Fruit fly (Drosophila melanogaster) whole organism, pupa: Measurements from ENCODE around the gene Frl.

Source experiments
- CG10348 ChIP-seq: fragments of 200-800 bp; sonication (Bioruptor generic); IDR thresholded peaks from 2 replicates; pipeline ENCODE4 v1.3.6; 2022; ENCODE audit warnings: missing biosample characterization, missing genetic modification characterization
- CG12605 ChIP-seq: fragments of 200-800 bp; sonication (Bioruptor generic); IDR thresholded peaks from 2 replicates; pipeline ENCODE4 v1.3.6; 2022; ENCODE audit warnings: missing biosample characterization, missing genetic modification characterization
- CG13204 ChIP-seq: fragments of 200-800 bp; sonication (Bioruptor generic); optimal IDR thresholded peaks from 2 replicates; lab custom pipeline; 2018; ENCODE audit warnings: missing biosample characterization, mild to moderate bottlenecking, missing genetic modification characterization, moderate library complexity
- CG15710 ChIP-seq: fragments of 200-800 bp; sonication (Bioruptor generic); optimal IDR thresholded peaks from 2 replicates; lab custom pipeline; 2018; ENCODE audit warnings: missing biosample characterization, mild to moderate bottlenecking, missing genetic modification characterization, moderate library complexity
- CG17806 ChIP-seq: fragments of 200-800 bp; sonication (Bioruptor generic); optimal IDR thresholded peaks from 2 replicates; lab custom pipeline; 2018; ENCODE audit warnings: missing biosample characterization, mild to moderate bottlenecking, missing genetic modification characterization, moderate library complexity
- CG32121 ChIP-seq: fragments of 200-800 bp; sonication (Bioruptor generic); IDR thresholded peaks from 2 replicates; pipeline ENCODE4 v1.3.6; 2022; ENCODE audit warnings: missing biosample characterization, missing genetic modification characterization
- CG34367 ChIP-seq: fragments of 200-800 bp; sonication (Bioruptor generic); optimal IDR thresholded peaks from 2 replicates; lab custom pipeline; 2018; ENCODE audit warnings: missing biosample characterization, mild to moderate bottlenecking, missing genetic modification characterization
- CG4496 ChIP-seq: fragments of 200-800 bp; sonication (Bioruptor generic); IDR thresholded peaks from 3 replicates; pipeline ENCODE4 v1.3.6; 2022; ENCODE audit warnings: missing biosample characterization, missing genetic modification characterization
- CG8159 ChIP-seq: fragments of 200-800 bp; sonication (Bioruptor generic); optimal IDR thresholded peaks from 3 replicates; lab custom pipeline; 2018; ENCODE audit warnings: missing biosample characterization, mild to moderate bottlenecking, missing genetic modification characterization, moderate library complexity
- D1 ChIP-seq: fragments of 200-800 bp; sonication (Bioruptor generic); optimal IDR thresholded peaks from 2 replicates; lab custom pipeline; 2018; ENCODE audit warnings: missing biosample characterization, mild to moderate bottlenecking, missing genetic modification characterization, moderate library complexity
- Pif1B ChIP-seq: fragments of 200-800 bp; sonication (Bioruptor generic); optimal IDR thresholded peaks from 3 replicates; lab custom pipeline; 2016; ENCODE audit warnings: missing biosample characterization, missing genetic modification characterization
- gl ChIP-seq: fragments of 200-800 bp; sonication (Bioruptor generic); optimal IDR thresholded peaks from 2 replicates; lab custom pipeline; 2018; ENCODE audit warnings: missing biosample characterization, mild to moderate bottlenecking, missing genetic modification characterization
- rn ChIP-seq: fragments of 200-800 bp; sonication (Bioruptor generic); IDR thresholded peaks from 2 replicates; pipeline ENCODE4 v1.3.6; 2022; ENCODE audit warnings: missing biosample characterization, missing genetic modification characterization

DNA sequence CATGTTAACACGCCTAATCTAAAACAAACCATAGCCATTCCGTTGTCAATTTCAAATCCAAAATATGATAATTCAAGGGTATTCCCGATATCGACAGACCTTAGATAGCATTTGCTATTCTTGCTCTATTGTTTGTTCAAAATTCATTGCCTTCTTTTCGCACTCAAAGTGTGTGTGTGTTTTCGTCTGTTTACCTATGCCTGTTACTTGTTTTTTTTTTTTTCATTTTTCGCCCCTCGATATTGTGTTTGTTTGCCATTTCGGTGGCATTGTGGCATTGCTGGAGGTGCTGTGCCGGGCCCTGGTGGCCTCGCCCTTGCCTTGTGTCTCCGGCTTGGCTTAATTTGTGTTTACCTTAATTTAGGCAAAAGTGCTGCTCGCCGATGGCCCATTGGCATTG lies 3.8 kb downstream of the Frl start:
- TF ChIP-seq D1 (no peak), CG15710 (no peak), CG8159 (tag; lab: Kevin White, UChicago) (no peak), CG4496 (no peak), CG34367 (no peak), CG32121 (no peak), CG17806 (tag; lab: Kevin White, UChicago) (no peak), CG13204 (GFP tag; lab: Kevin White, UChicago) (no peak), rn (no peak), Pif1B (GFP tag; lab: Kevin White, UChicago) (no peak), gl (tag; lab: Kevin White, UChicago) (no peak), CG10348 (no peak), CG12605 (no peak)
